Worm (Caenorhabditis elegans) whole organism, L3 larva: ENCODE measurements around the gene pqn-15.

Source experiments
- ceh-82 ChIP-seq: fragments of 150-350 bp; optimal IDR thresholded peaks from 2 replicates; lab custom pipeline; 2014; ENCODE audit warnings: missing biosample characterization, missing genetic modification characterization
- nhr-12 ChIP-seq: fragments of 150-350 bp; optimal IDR thresholded peaks from 2 replicates; lab custom pipeline; 2014; ENCODE audit warnings: missing biosample characterization, missing genetic modification characterization
- nhr-23 ChIP-seq: fragments of 150-350 bp; optimal IDR thresholded peaks from 2 replicates; lab custom pipeline; 2014; ENCODE audit warnings: missing biosample characterization, missing genetic modification reagents, missing genetic modification characterization
- nhr-77 ChIP-seq: fragments of 150-350 bp; optimal IDR thresholded peaks from 2 replicates; lab custom pipeline; 2014; ENCODE audit warnings: missing biosample characterization, missing genetic modification characterization
- snpc-4 ChIP-seq: fragments of 150-350 bp; optimal IDR thresholded peaks from 2 replicates; lab custom pipeline; 2014; ENCODE audit warnings: missing biosample characterization, missing genetic modification characterization
- unc-62 ChIP-seq: fragments of 150-350 bp; sonication (generic microtip); optimal IDR thresholded peaks from 4 replicates; lab custom pipeline; 2014; ENCODE audit warnings: missing biosample characterization, missing genetic modification reagents, missing genetic modification characterization
- ztf-11 ChIP-seq: fragments of 150-350 bp; optimal IDR thresholded peaks from 2 replicates; lab custom pipeline; 2014; ENCODE audit warnings: missing biosample characterization, missing genetic modification characterization

- no peak for TF ChIP-seq nhr-77 (tag; lab: Kevin White, UChicago)
- TF ChIP-seq ceh-82 (tag; lab: Kevin White, UChicago), result no peak
- TF ChIP-seq nhr-23 (tag; lab: Kevin White, UChicago), result peak; percentile 41
- no peak for TF ChIP-seq snpc-4 (tag; lab: Kevin White, UChicago)
- TF ChIP-seq nhr-12 (tag; lab: Kevin White, UChicago), result no peak
- no peak for TF ChIP-seq unc-62 (GFP tag; lab: Kevin White, UChicago)
- no peak for TF ChIP-seq ztf-11 (tag; lab: Kevin White, UChicago)
Measured at ce11 chrX:4254782-4255181, 52.0 kb downstream of the pqn-15 start, which contains the start of gene taf-11.1.
